Worm (Caenorhabditis elegans): ENCODE results near the gene R05D3.8.
"Not testable (repeated sequence)": the region's sequence is repeated elsewhere in the genome, so short reads cannot be mapped to it uniquely, and the experiment has no call there.

The R05D3.8 gene

DNA sequence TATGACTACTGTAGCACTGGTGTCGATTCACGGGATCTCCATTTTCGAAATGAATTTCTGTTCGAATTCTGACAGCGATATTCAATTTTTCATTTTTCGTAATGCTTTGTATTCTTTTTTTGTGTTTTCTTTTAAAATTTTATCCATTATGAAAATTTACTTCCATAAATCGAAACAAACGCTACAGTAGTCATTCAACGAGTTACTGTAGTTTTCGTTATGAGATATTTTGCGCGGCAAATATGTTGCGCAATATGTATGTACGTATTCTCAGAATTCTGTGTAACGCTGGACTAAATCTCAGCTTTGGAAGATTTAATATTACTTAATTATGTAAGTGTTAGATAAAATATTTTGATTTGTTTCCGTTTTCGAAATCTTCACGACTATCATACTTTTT, 11.0 kb upstream of the R05D3.8 start:
- TF ChIP-seq aly-1 (tag; optimal IDR thresholded peaks at IDR 0.05) (no peak), tbx-11 (GFP tag; IDR thresholded peaks at IDR 0.05) (no peak), hmg-4 (GFP tag; optimal IDR thresholded peaks at IDR 0.05) (no peak), F13C5.2 (tag; optimal IDR thresholded peaks at IDR 0.05) (no peak), ama-1 (optimal IDR thresholded peaks at IDR 0.05) (no peak), ceh-36 (tag; optimal IDR thresholded peaks at IDR 0.05) (no peak), ets-7 (tag; optimal IDR thresholded peaks at IDR 0.05) (no peak), hnd-1 (tag; optimal IDR thresholded peaks at IDR 0.05) (no peak), B0310.2 (tag; optimal IDR thresholded peaks at IDR 0.05) (no peak), tra-4 (tag; optimal IDR thresholded peaks at IDR 0.05) (no peak), scrt-1 (GFP tag; IDR thresholded peaks at IDR 0.05) (no peak), tbx-37 (GFP tag; conservative IDR thresholded peaks at IDR 0.05) (no peak), sea-1 (GFP tag; conservative IDR thresholded peaks at IDR 0.05) (no peak), ceh-13 (GFP tag; optimal IDR thresholded peaks at IDR 0.05) (no peak), pes-1 (GFP tag; IDR thresholded peaks at IDR 0.05) (no peak), hmbx-1 (tag; optimal IDR thresholded peaks at IDR 0.05) (no peak), flt-1 (GFP tag; IDR thresholded peaks at IDR 0.05) (no peak)

DNA sequence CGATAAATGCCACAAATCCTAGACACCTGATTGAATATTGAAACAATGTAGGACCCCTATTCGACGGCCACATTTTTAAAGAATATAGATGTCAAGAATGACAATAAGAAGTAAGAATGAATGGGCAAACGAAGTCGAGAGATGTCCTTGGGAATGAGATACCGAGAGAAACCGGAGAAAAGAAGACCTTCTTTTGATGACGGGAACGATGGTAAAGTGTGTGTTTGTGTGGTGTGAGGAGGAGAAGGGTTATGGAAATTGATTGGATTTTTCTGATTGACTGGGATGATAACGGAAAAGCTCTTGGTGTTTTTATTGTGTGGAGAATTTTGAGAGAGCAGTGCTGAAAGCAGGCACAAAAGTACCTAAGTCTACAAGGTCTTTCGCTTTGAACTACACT, 10.5 kb upstream of the R05D3.8 start, which contains the start of gene R05D3.9:
R05D3.9 (minus strand) TSS at position 101 of the 400 bp plus-strand sequence.
- TF ChIP-seq aly-1 (tag; optimal IDR thresholded peaks at IDR 0.05) (no peak), scrt-1 (GFP tag; IDR thresholded peaks at IDR 0.05) (no peak), hmbx-1 (tag; optimal IDR thresholded peaks at IDR 0.05) (no peak)

DNA sequence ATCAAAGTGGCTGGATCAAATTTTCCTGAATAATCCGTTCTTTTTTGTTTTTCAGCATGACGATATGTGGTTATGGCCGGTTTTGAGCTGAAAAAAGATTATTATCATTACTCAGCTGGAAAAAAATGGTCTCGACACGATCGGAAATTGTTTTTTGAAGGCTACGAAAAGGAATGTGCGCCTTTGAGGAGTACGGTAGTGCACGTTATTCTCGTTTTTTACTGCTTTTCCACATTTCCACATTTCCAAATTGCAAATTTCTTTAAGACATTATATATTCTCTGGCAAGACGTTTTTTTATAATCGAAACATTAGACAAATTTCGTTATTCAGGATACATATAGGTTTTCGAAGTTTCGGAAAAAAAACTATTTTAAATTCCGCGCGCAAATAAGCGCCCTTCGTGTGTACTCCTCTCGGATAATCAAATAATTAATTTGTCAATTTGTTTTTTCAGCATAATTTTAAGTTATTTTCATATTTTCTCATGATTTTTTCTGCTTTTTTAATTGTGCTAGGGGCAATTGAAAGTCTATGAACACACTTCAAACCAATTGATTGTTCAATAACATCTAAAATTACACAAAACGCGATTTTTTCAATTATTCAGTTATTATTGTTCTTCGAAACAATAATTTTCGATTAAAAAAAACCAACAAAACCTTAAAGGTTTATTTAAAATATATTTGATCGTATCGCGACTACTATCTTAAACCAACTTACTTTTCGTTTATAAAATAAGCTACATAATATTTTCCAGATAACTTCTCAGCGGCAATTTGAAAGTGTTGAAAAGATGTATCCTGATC, 5.3 kb upstream of the R05D3.8 start, which contains the start of gene R05D3.3:
R05D3.3 (plus strand) TSS at position 759 of the 809 bp plus-strand sequence.
- TF ChIP-seq sea-1 (GFP tag; conservative IDR thresholded peaks at IDR 0.05) (no peak), F13C5.2 (tag; optimal IDR thresholded peaks at IDR 0.05) (no peak), hmbx-1 (tag; optimal IDR thresholded peaks at IDR 0.05) (no peak), hnd-1 (tag; optimal IDR thresholded peaks at IDR 0.05) (no peak), aly-1 (tag; optimal IDR thresholded peaks at IDR 0.05) (no peak), pes-1 (GFP tag; IDR thresholded peaks at IDR 0.05) (no peak), ets-7 (tag; optimal IDR thresholded peaks at IDR 0.05) (no peak), tbx-11 (GFP tag; IDR thresholded peaks at IDR 0.05) (no peak), scrt-1 (GFP tag; IDR thresholded peaks at IDR 0.05) (no peak), B0310.2 (tag; optimal IDR thresholded peaks at IDR 0.05) (no peak), hmg-4 (GFP tag; optimal IDR thresholded peaks at IDR 0.05) (no peak), tbx-37 (GFP tag; conservative IDR thresholded peaks at IDR 0.05) (no peak), ceh-13 (GFP tag; optimal IDR thresholded peaks at IDR 0.05) (no peak), ceh-36 (tag; optimal IDR thresholded peaks at IDR 0.05) (no peak), ama-1 (optimal IDR thresholded peaks at IDR 0.05) (no peak), tra-4 (tag; optimal IDR thresholded peaks at IDR 0.05) (no peak), flt-1 (GFP tag; IDR thresholded peaks at IDR 0.05) (no peak)

DNA sequence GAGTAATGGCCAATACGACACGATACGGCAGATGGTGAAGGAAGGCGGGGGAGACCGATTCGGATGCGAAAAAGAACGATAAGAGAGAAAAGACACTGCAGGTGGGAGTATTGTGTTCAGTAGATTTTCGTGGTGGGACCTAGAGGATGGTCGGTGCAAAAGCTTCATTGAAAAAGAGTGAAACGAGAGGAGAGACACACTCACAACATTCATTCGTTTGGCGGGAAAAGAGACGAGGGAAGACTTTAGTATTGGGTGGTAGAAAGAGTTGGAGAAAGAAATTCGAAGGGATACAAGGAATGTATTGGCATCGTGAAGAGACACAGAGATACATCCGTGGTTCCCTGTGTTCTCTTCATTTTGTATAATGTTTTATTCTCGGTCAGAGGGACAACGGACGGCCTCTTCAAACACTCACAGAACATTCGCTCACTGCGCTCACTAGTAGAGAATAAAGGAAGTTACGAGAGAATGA, 1.7 kb downstream of the R05D3.8 start:
- no peak for TF ChIP-seq ets-7 (tag; optimal IDR thresholded peaks at IDR 0.05)
- no peak for TF ChIP-seq tbx-37 (GFP tag; conservative IDR thresholded peaks at IDR 0.05)
- peak; percentile 78 for TF ChIP-seq hmg-4 (GFP tag; optimal IDR thresholded peaks at IDR 0.05)
- TF ChIP-seq hmbx-1 (tag; optimal IDR thresholded peaks at IDR 0.05): no peak
- TF ChIP-seq ama-1 (optimal IDR thresholded peaks at IDR 0.05): no peak
- TF ChIP-seq ceh-13 (GFP tag; optimal IDR thresholded peaks at IDR 0.05): no peak
- TF ChIP-seq flt-1 (GFP tag; IDR thresholded peaks at IDR 0.05): no peak
- TF ChIP-seq tra-4 (tag; optimal IDR thresholded peaks at IDR 0.05): no peak
- TF ChIP-seq sea-1 (GFP tag; conservative IDR thresholded peaks at IDR 0.05): no peak
- TF ChIP-seq tbx-11 (GFP tag; IDR thresholded peaks at IDR 0.05): no peak
- TF ChIP-seq scrt-1 (GFP tag; IDR thresholded peaks at IDR 0.05): no peak
- TF ChIP-seq aly-1 (tag; optimal IDR thresholded peaks at IDR 0.05): peak; percentile 72
- no peak for TF ChIP-seq hnd-1 (tag; optimal IDR thresholded peaks at IDR 0.05)
- TF ChIP-seq B0310.2 (tag; optimal IDR thresholded peaks at IDR 0.05): no peak
- peak; percentile 49 for TF ChIP-seq F13C5.2 (tag; optimal IDR thresholded peaks at IDR 0.05)
- no peak for TF ChIP-seq pes-1 (GFP tag; IDR thresholded peaks at IDR 0.05)

DNA sequence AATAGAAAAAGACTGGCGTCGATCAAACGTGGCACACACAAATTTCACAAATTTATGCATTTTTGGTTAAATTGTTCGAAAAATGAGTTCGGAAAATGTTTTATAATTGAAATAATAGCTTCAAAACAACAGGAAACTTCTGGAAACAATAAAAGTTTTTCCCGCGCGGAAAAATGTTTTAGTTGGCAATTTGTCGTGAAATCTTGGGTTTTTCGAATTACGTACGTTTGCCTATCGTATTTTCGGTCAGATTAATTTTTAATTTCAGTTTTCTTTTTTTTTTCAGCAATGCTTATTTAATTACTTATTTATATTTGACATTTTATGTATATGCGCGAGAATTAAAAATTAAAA, 2.7 kb downstream of the R05D3.8 start:
- no peak for TF ChIP-seq ceh-13 (GFP tag; optimal IDR thresholded peaks at IDR 0.05)
- no peak for TF ChIP-seq hmbx-1 (tag; optimal IDR thresholded peaks at IDR 0.05)

DNA sequence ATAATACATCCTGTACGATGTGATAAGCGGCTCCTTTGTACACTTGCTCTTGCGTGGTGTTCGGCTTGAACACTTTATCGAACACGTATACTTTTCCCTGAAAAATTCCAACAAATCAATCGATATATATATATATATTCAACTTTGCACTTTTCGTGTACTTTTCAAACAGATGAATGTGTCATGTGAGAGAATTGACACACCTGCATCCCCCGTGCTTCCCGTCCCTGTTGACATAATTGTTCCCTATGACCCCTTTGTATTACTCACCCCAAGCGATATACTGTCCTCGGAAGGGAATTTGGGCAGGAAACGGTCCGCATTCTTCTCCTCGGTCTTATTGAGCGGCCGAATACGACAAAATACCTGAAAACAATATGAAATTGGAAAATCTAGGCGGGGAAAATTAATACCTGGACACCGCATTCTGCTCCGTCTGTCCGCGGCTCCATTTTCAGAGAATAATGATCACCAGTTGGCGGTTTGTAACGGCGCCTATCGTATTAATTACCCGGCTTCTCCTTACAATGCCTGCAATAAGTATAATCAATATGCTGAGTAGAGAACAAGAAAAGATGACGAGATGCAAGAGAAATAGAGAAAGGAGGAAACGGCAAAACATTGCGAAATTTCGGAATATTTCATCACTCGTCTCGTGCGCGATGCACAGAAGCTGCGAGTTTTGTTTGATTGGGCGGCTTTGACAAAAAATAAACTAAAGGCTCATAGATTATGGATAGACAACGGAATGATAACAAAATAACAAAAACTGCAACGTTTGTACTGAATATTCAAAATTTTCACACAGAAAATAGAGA, 3.3 kb downstream of the R05D3.8 start, which contains the start of gene unc-116:
unc-116 (minus strand) TSS at position 531 of the 818 bp plus-strand sequence.
- TF ChIP-seq hmg-4 (GFP tag; optimal IDR thresholded peaks at IDR 0.05) (peak; percentile 63), hmbx-1 (tag; optimal IDR thresholded peaks at IDR 0.05) (no peak), B0310.2 (tag; optimal IDR thresholded peaks at IDR 0.05) (no peak)

DNA sequence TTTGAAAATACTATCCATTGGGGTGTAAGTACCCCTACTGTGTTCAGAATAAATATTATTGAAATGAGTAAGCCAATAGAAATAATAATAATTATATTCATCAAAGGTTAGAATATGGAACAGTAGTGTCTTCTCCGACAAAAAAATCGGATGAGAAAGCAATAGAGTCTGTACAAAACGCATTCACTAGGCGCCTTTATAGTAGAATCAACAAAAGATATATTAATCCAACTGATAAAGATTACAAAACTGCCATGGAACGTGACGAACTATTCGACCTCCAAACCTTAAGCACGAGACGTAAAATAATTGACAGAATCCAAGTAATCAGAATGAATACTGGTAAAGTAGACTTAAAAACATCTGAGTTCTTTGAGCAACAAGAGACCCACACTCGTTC, 10.3 kb downstream of the R05D3.8 start, which contains the start of gene clc-29:
clc-29 (minus strand) TSS at position 101 of the 400 bp plus-strand sequence.
- TF ChIP-seq ceh-36 (tag; optimal IDR thresholded peaks at IDR 0.05); scrt-1 (GFP tag; IDR thresholded peaks at IDR 0.05); tra-4 (tag; optimal IDR thresholded peaks at IDR 0.05): not testable (repeated sequence)

Data from whole organism, early embryonic.